Fruit fly (Drosophila melanogaster) whole organism, embryonic: Measurements from ENCODE around the gene DppIII.
A peak's percentile ranks its signal among the peaks of the same experiment; 100 is the strongest.

Experiments
- BEAF-32 ChIP-seq: fragments of 200-800 bp; sonication (Bioruptor generic); optimal IDR thresholded peaks from 3 replicates; lab custom pipeline; 2017; ENCODE audit warnings: missing biosample characterization, missing genetic modification characterization, mild to moderate bottlenecking, moderate library complexity, missing genetic modification reagents
- CG10979 ChIP-seq: fragments of 200-800 bp; sonication (Bioruptor generic); optimal IDR thresholded peaks from 2 replicates; lab custom pipeline; 2018; ENCODE audit warnings: missing biosample characterization, mild to moderate bottlenecking, missing genetic modification characterization, moderate library complexity
- CG11085 ChIP-seq: fragments of 200-800 bp; sonication (Bioruptor generic); IDR thresholded peaks from 2 replicates; pipeline ENCODE4 v1.3.6; 2022; ENCODE audit warnings: missing biosample characterization, missing genetic modification characterization
- CG11504 ChIP-seq: fragments of 200-800 bp; sonication (Bioruptor generic); optimal IDR thresholded peaks from 3 replicates; lab custom pipeline; 2019; ENCODE audit warnings: missing biosample characterization, mild to moderate bottlenecking, missing genetic modification characterization, moderate library complexity
- CG11723 ChIP-seq: fragments of 200-800 bp; sonication (Bioruptor generic); optimal IDR thresholded peaks from 2 replicates; lab custom pipeline; 2017; ENCODE audit warnings: missing biosample characterization, mild to moderate bottlenecking, missing genetic modification characterization
- CG12391 ChIP-seq: fragments of 200-800 bp; sonication (Bioruptor generic); optimal IDR thresholded peaks from 3 replicates; lab custom pipeline; 2018; ENCODE audit warnings: missing biosample characterization, mild to moderate bottlenecking, missing genetic modification characterization, moderate library complexity
- CG14050 ChIP-seq: fragments of 200-800 bp; sonication (Bioruptor generic); IDR thresholded peaks from 3 replicates; pipeline ENCODE4 v1.3.6; 2022; ENCODE audit warnings: missing biosample characterization, missing genetic modification characterization
- CG15073 ChIP-seq: fragments of 200-800 bp; sonication (Bioruptor generic); optimal IDR thresholded peaks from 2 replicates; lab custom pipeline; 2016; ENCODE audit warnings: missing biosample characterization, missing genetic modification characterization
- CG17328 ChIP-seq: fragments of 200-800 bp; sonication (Bioruptor generic); IDR thresholded peaks from 2 replicates; pipeline ENCODE4 v1.3.6; 2022; ENCODE audit warnings: missing biosample characterization, missing genetic modification characterization
- CG2875 ChIP-seq: fragments of 200-800 bp; sonication (Bioruptor generic); optimal IDR thresholded peaks from 2 replicates; lab custom pipeline; 2017; ENCODE audit warnings: missing biosample characterization, mild to moderate bottlenecking, missing genetic modification characterization, missing genetic modification reagents
- CG3995 ChIP-seq: fragments of 200-800 bp; sonication (Bioruptor generic); optimal IDR thresholded peaks from 3 replicates; lab custom pipeline; 2016; ENCODE audit warnings: missing biosample characterization, missing genetic modification characterization
- CG6254 ChIP-seq: fragments of 200-800 bp; sonication (Bioruptor generic); optimal IDR thresholded peaks from 3 replicates; lab custom pipeline; 2017; ENCODE audit warnings: mild to moderate bottlenecking, missing biosample characterization, missing genetic modification reagents, missing genetic modification characterization
- CG7786 ChIP-seq: fragments of 200-800 bp; sonication (Bioruptor generic); optimal IDR thresholded peaks from 2 replicates; lab custom pipeline; 2016; ENCODE audit warnings: missing biosample characterization, missing genetic modification characterization
- CG9609 ChIP-seq: fragments of 200-800 bp; sonication (Bioruptor generic); optimal IDR thresholded peaks from 3 replicates; lab custom pipeline; 2016; ENCODE audit warnings: missing biosample characterization, missing genetic modification characterization
- CG9932 ChIP-seq: fragments of 200-800 bp; sonication (Bioruptor generic); IDR thresholded peaks from 2 replicates; pipeline ENCODE4 v1.3.6; 2022; ENCODE audit warnings: missing biosample characterization, missing genetic modification characterization
- CHES-1-like ChIP-seq: fragments of 200-800 bp; sonication (Bioruptor generic); optimal IDR thresholded peaks from 2 replicates; lab custom pipeline; 2016; ENCODE audit warnings: missing biosample characterization, missing genetic modification characterization
- Ets65A ChIP-seq: fragments of 200-800 bp; sonication (Bioruptor generic); peaks from one replicate; lab custom pipeline; 2016; ENCODE audit warnings: missing biosample characterization, missing genetic modification characterization
- Gug ChIP-seq: fragments of 200-800 bp; sonication (Bioruptor generic); IDR thresholded peaks from 4 replicates; pipeline ENCODE4 v1.3.6; 2022; ENCODE audit warnings: missing biosample characterization, missing genetic modification characterization
- Hr51 ChIP-seq, 2 experiments: fragments of 200-800 bp; sonication (Bioruptor generic); optimal IDR thresholded peaks; 2 replicates in 1 of 2; 3 replicates in 1 of 2; lab custom pipeline; 2016 to 2018; ENCODE audit warnings: missing biosample characterization in 2 of 2, missing genetic modification characterization in 2 of 2, mild to moderate bottlenecking in 1 of 2, moderate library complexity in 1 of 2
- Mes4 ChIP-seq: fragments of 200-800 bp; sonication (Bioruptor generic); optimal IDR thresholded peaks from 2 replicates; lab custom pipeline; 2016; ENCODE audit warnings: missing biosample characterization, missing genetic modification characterization
- Oli ChIP-seq: fragments of 200-800 bp; sonication (Bioruptor generic); optimal IDR thresholded peaks from 2 replicates; lab custom pipeline; 2018; ENCODE audit warnings: missing biosample characterization, mild to moderate bottlenecking, missing genetic modification characterization, moderate library complexity
- Ptx1 ChIP-seq: fragments of 200-800 bp; sonication (Bioruptor generic); IDR thresholded peaks from 2 replicates; pipeline ENCODE4 v1.3.6; 2022; ENCODE audit warnings: missing biosample characterization, missing genetic modification characterization
- Rfx ChIP-seq: fragments of 200-800 bp; sonication (Bioruptor generic); IDR thresholded peaks from 2 replicates; pipeline ENCODE4 v1.3.6; 2022; ENCODE audit warnings: missing biosample characterization, missing genetic modification characterization
- Rx ChIP-seq: fragments of 200-800 bp; sonication (Bioruptor generic); IDR thresholded peaks from 2 replicates; pipeline ENCODE4 v1.3.6; 2022; ENCODE audit warnings: missing biosample characterization, missing genetic modification characterization
- Sry-δ ChIP-seq: fragments of 200-800 bp; sonication (Bioruptor generic); optimal IDR thresholded peaks from 2 replicates; lab custom pipeline; 2016; ENCODE audit warnings: missing biosample characterization, missing genetic modification characterization
- Taf1 ChIP-seq: fragments of 200-800 bp; sonication (Bioruptor generic); IDR thresholded peaks from 2 replicates; pipeline ENCODE4 v1.3.6; 2022; ENCODE audit warnings: missing biosample characterization, missing genetic modification characterization
- Tbp ChIP-seq: fragments of >200 bp; optimal IDR thresholded peaks from 2 replicates; lab custom pipeline; 2018; ENCODE audit warnings: missing biosample characterization, missing genetic modification characterization
- YL-1 ChIP-seq: fragments of 200-800 bp; sonication (Bioruptor generic); optimal IDR thresholded peaks from 3 replicates; lab custom pipeline; 2017; ENCODE audit warnings: missing biosample characterization, mild to moderate bottlenecking, missing genetic modification characterization
- ap ChIP-seq: fragments of 200-800 bp; sonication (Bioruptor generic); IDR thresholded peaks from 2 replicates; pipeline ENCODE4 v1.3.6; 2022; ENCODE audit warnings: missing biosample characterization, missing genetic modification characterization
- ato ChIP-seq: fragments of 200-800 bp; sonication (Bioruptor generic); IDR thresholded peaks from 2 replicates; pipeline ENCODE4 v1.3.6; 2022; ENCODE audit warnings: missing biosample characterization, missing genetic modification characterization; ENCODE audit not compliant: partially characterized antibody
- bbx ChIP-seq: fragments of 200-800 bp; sonication (Bioruptor generic); IDR thresholded peaks from 2 replicates; pipeline ENCODE4 v1.3.6; 2022; ENCODE audit warnings: missing biosample characterization, missing genetic modification characterization; ENCODE audit not compliant: partially characterized antibody
- br ChIP-seq: fragments of >200 bp; optimal IDR thresholded peaks from 2 replicates; lab custom pipeline; 2017
- ci ChIP-seq: fragments of 200-800 bp; sonication (Bioruptor generic); IDR thresholded peaks from 3 replicates; pipeline ENCODE4 v1.3.6; 2022; ENCODE audit warnings: missing biosample characterization, missing genetic modification characterization
- crol ChIP-seq: fragments of 200-800 bp; sonication (Bioruptor generic); IDR thresholded peaks from 2 replicates; pipeline ENCODE4 v1.3.6; 2022; ENCODE audit warnings: missing biosample characterization, missing genetic modification characterization
- cwo ChIP-seq: fragments of 200-800 bp; sonication (Bioruptor generic); optimal IDR thresholded peaks from 3 replicates; lab custom pipeline; 2017; ENCODE audit warnings: missing biosample characterization, missing genetic modification characterization, mild to moderate bottlenecking, moderate library complexity, missing genetic modification reagents
- dpn ChIP-seq, 2 experiments: fragments of 200-800 bp; sonication (Bioruptor generic); optimal IDR thresholded peaks; 3 replicates each; lab custom pipeline; 2016; ENCODE audit warnings: missing biosample characterization in 2 of 2, missing genetic modification characterization in 2 of 2
- ewg ChIP-seq: fragments of 200-800 bp; sonication (Bioruptor generic); optimal IDR thresholded peaks from 3 replicates; lab custom pipeline; 2017; ENCODE audit warnings: mild to moderate bottlenecking, missing biosample characterization, missing genetic modification reagents, missing genetic modification characterization
- fd3F ChIP-seq: fragments of 200-800 bp; sonication (Bioruptor generic); optimal IDR thresholded peaks from 2 replicates; lab custom pipeline; 2018; ENCODE audit warnings: missing biosample characterization, mild to moderate bottlenecking, missing genetic modification characterization, moderate library complexity
- fu2 ChIP-seq: fragments of 200-800 bp; sonication (Bioruptor generic); optimal IDR thresholded peaks from 2 replicates; lab custom pipeline; 2016; ENCODE audit warnings: missing biosample characterization, missing genetic modification characterization
- gce ChIP-seq: fragments of 200-800 bp; sonication (Bioruptor generic); IDR thresholded peaks from 3 replicates; pipeline ENCODE4 v1.3.6; 2022; ENCODE audit warnings: missing biosample characterization, missing genetic modification characterization
- hb ChIP-seq: fragments of 200-800 bp; sonication (Bioruptor generic); IDR thresholded peaks from 3 replicates; pipeline ENCODE4 v1.3.6; 2022; ENCODE audit warnings: missing biosample characterization, missing genetic modification characterization; ENCODE audit not compliant: partially characterized antibody
- hkb ChIP-seq, 2 experiments: fragments of 200-800 bp in 1 of 2; fragments of >200 bp in 1 of 2; sonication (Bioruptor generic) in 1 of 2; IDR thresholded peaks in 1 of 2; optimal IDR thresholded peaks in 1 of 2; 2 replicates each; pipeline versions ENCODE4 v1.3.6 to Lab custom; 2017 to 2022; ENCODE audit warnings: missing biosample characterization in 1 of 2, missing genetic modification characterization in 1 of 2
- lmd ChIP-seq: fragments of 200-800 bp; sonication (Bioruptor generic); IDR thresholded peaks from 2 replicates; pipeline ENCODE4 v1.3.6; 2022; ENCODE audit warnings: missing biosample characterization, missing genetic modification characterization
- nerfin-2 ChIP-seq: fragments of 200-800 bp; sonication (Bioruptor generic); IDR thresholded peaks from 2 replicates; pipeline ENCODE4 v1.3.6; 2022; ENCODE audit warnings: missing biosample characterization, missing genetic modification characterization; ENCODE audit not compliant: partially characterized antibody
- sd ChIP-seq: fragments of 200-800 bp; sonication (Bioruptor generic); optimal IDR thresholded peaks from 3 replicates; lab custom pipeline; 2018; ENCODE audit warnings: missing biosample characterization, mild to moderate bottlenecking, missing genetic modification characterization, moderate library complexity
- seq ChIP-seq: fragments of 200-800 bp; sonication (Bioruptor generic); IDR thresholded peaks from 2 replicates; pipeline ENCODE4 v1.3.6; 2022; ENCODE audit warnings: missing biosample characterization, missing genetic modification characterization
- sug ChIP-seq: fragments of 200-800 bp; optimal IDR thresholded peaks from 2 replicates; lab custom pipeline; 2019; ENCODE audit warnings: missing biosample characterization, mild to moderate bottlenecking, missing genetic modification characterization, moderate library complexity
- trh ChIP-seq: fragments of 200-800 bp; sonication (Bioruptor generic); optimal IDR thresholded peaks from 2 replicates; lab custom pipeline; 2016; ENCODE audit warnings: missing biosample characterization, missing genetic modification characterization
- twi ChIP-seq: fragments of 200-800 bp; optimal IDR thresholded peaks from 2 replicates; lab custom pipeline; 2019; ENCODE audit warnings: missing biosample characterization, mild to moderate bottlenecking, missing genetic modification characterization, moderate library complexity

Gene DppIII

dm6 chr3R:8333768-8334470 is 10.3 kb upstream of the DppIII start, which contains the start of gene Poxm (continued):
- TF ChIP-seq fu2 (GFP tag; lab: Kevin White, UChicago) (no peak), Rfx (GFP tag; lab: Robert Waterston, UW) (peak; percentile 86), Mes4 (GFP tag; lab: Kevin White, UChicago) (no peak), ci (GFP tag; lab: Robert Waterston, UW) (0 out of 3 replicates have a peak, but pooled peaks have one; percentile 28), gce (peak; percentile 72; the same call in 2 of the 3 replicates), CG12391 (tag; lab: Kevin White, UChicago) (peak; percentile 92), cwo (GFP tag; lab: Kevin White, UChicago) (peak; percentile 74), CG11085 (GFP tag; lab: Robert Waterston, UW) (peak; percentile 57), CG17328 (GFP tag; lab: Robert Waterston, UW) (peak; percentile 74), CHES-1-like (GFP tag; lab: Kevin White, UChicago) (no peak), crol (GFP tag; lab: Robert Waterston, UW) (0 out of 2 replicates have a peak, but pooled peaks have one; percentile 26), ap (peak; percentile 79), lmd (GFP tag; lab: Robert Waterston, UW) (peak; percentile 94), CG11504 (tag; lab: Kevin White, UChicago) (peak; percentile 93), dpn (GFP tag; optimal IDR thresholded peaks at IDR 0.05; lab: Kevin White, UChicago) (peak; percentile 81 to 86), hb (GFP tag; lab: Robert Waterston, UW) (no peak), Taf1 (GFP tag; lab: Robert Waterston, UW) (peak; percentile 49; the same call in 1 of the 2 replicates), Hr51 (GFP tag; optimal IDR thresholded peaks at IDR 0.05; lab: Kevin White, UChicago) (peak; percentile 51 to 91), Gug (peak; percentile 94), Oli (tag; lab: Kevin White, UChicago) (peak; percentile 95), CG7786 (GFP tag; lab: Kevin White, UChicago) (peak; percentile 26), Ets65A (peak; percentile 98), nerfin-2 (no peak), YL-1 (GFP tag; lab: Kevin White, UChicago) (peak; percentile 21), CG10979 (tag; lab: Kevin White, UChicago) (peak; percentile 96), CG6254 (GFP tag; lab: Kevin White, UChicago) (peak; percentile 86), CG15073 (GFP tag; lab: Kevin White, UChicago) (peak; percentile 72), Rx (GFP tag; lab: Robert Waterston, UW) (peak; percentile 71), sd (tag; lab: Kevin White, UChicago) (peak; percentile 82), CG14050 (GFP tag; lab: Robert Waterston, UW) (peak; percentile 69), CG3995 (GFP tag; lab: Kevin White, UChicago) (no peak), CG11723 (GFP tag; lab: Kevin White, UChicago) (peak; percentile 81), sug (tag; lab: Kevin White, UChicago) (peak; percentile 87), trh (GFP tag; lab: Kevin White, UChicago) (peak; percentile 80), CG2875 (GFP tag; lab: Kevin White, UChicago) (peak; percentile 85), fd3F (GFP tag; lab: Kevin White, UChicago) (peak; percentile 75), ewg (GFP tag; lab: Kevin White, UChicago) (peak; percentile 86), hkb (optimal IDR thresholded peaks at IDR 0.05; lab: Kevin White, UChicago) (no peak), hkb (GFP tag; IDR thresholded peaks at IDR 0.05; lab: Robert Waterston, UW) (peak; percentile 83), CG9932 (GFP tag; lab: Robert Waterston, UW) (peak; percentile 71), twi (peak; percentile 90), BEAF-32 (GFP tag; lab: Kevin White, UChicago) (peak; percentile 5), br (lab: Kevin White, UChicago) (no peak), bbx (GFP tag; lab: Robert Waterston, UW) (0 out of 2 replicates have a peak, but pooled peaks have one; percentile 21), Sry-δ (GFP tag; lab: Kevin White, UChicago) (no peak), ato (GFP tag; lab: Robert Waterston, UW) (no peak), Ptx1 (peak; percentile 94), seq (peak; percentile 78), CG9609 (peak; percentile 7), Tbp (no peak)
